Worm (Caenorhabditis elegans) whole organism, young adult: ENCODE results near the gene W04E12.3.

Experiments
- B0261.1 ChIP-seq: sonication (generic microtip); optimal IDR thresholded peaks from 2 replicates; lab custom pipeline; 2016; ENCODE audit warnings: mild to moderate bottlenecking, missing genetic modification characterization, moderate library complexity, missing compliant biosample characterization
- B0336.3 ChIP-seq: fragments of 200-800 bp; sonication (Bioruptor generic); IDR thresholded peaks from 2 replicates; pipeline ENCODE4 v1.3.6; 2022; ENCODE audit warnings: missing genetic modification characterization, missing compliant biosample characterization
- C06A6.2 ChIP-seq: fragments of 200-800 bp; sonication (Bioruptor generic); conservative IDR thresholded peaks from 2 replicates; pipeline ENCODE4 v1.3.6; 2022; ENCODE audit warnings: missing genetic modification characterization, missing compliant biosample characterization
- F49E8.2 ChIP-seq: sonication (generic microtip); optimal IDR thresholded peaks from 3 replicates; lab custom pipeline; 2017; ENCODE audit warnings: missing genetic modification characterization, mild to moderate bottlenecking, missing compliant biosample characterization, antibody characterized with exemption, moderate library complexity; ENCODE audit not compliant: insufficient read depth
- T07F8.4 ChIP-seq: sonication (generic microtip); optimal IDR thresholded peaks from 2 replicates; lab custom pipeline; 2016; ENCODE audit warnings: mild to moderate bottlenecking, missing genetic modification characterization, moderate library complexity, missing compliant biosample characterization
- Y95B8A.8 ChIP-seq: fragments of 200-800 bp; sonication (Bioruptor generic); IDR thresholded peaks from 2 replicates; pipeline ENCODE4 v1.3.6; 2022; ENCODE audit warnings: missing genetic modification reagents, missing genetic modification characterization, missing compliant biosample characterization
- aptf-2 ChIP-seq: fragments of 200-800 bp; sonication (Bioruptor generic); conservative IDR thresholded peaks from 2 replicates; pipeline ENCODE4 v1.3.6; 2022; ENCODE audit warnings: missing genetic modification reagents, missing genetic modification characterization, missing compliant biosample characterization
- attf-3 ChIP-seq: fragments of 200-800 bp; sonication (Bioruptor generic); conservative IDR thresholded peaks from 2 replicates; pipeline ENCODE4 v1.3.6; 2022; ENCODE audit warnings: missing genetic modification reagents, missing genetic modification characterization, missing compliant biosample characterization
- bed-1 ChIP-seq: fragments of 200-800 bp; sonication (Bioruptor generic); IDR thresholded peaks from 2 replicates; pipeline ENCODE4 v1.3.6; 2022; ENCODE audit warnings: missing genetic modification reagents, missing genetic modification characterization, missing compliant biosample characterization
- bed-2 ChIP-seq: fragments of 200-800 bp; sonication (Bioruptor generic); IDR thresholded peaks from 2 replicates; pipeline ENCODE4 v1.3.6; 2022; ENCODE audit warnings: missing genetic modification reagents, missing genetic modification characterization, missing compliant biosample characterization
- cebp-2 ChIP-seq: fragments of 200-800 bp; sonication (Bioruptor generic); IDR thresholded peaks from 2 replicates; pipeline ENCODE4 v1.3.6; 2022; ENCODE audit warnings: missing genetic modification characterization, missing compliant biosample characterization
- ceh-100 ChIP-seq: fragments of 200-800 bp; sonication (Bioruptor generic); IDR thresholded peaks from 2 replicates; pipeline ENCODE4 v1.3.6; 2022; ENCODE audit warnings: missing genetic modification reagents, missing genetic modification characterization, missing compliant biosample characterization
- die-1 ChIP-seq: sonication (generic microtip); optimal IDR thresholded peaks from 2 replicates; lab custom pipeline; 2016; ENCODE audit warnings: missing genotype, mild to moderate bottlenecking, missing genetic modification characterization, missing compliant biosample characterization
- dox-1 ChIP-seq: fragments of 200-800 bp; sonication (Bioruptor generic); IDR thresholded peaks from 2 replicates; pipeline ENCODE4 v1.3.6; 2022; ENCODE audit warnings: missing genetic modification reagents, missing genetic modification characterization, missing compliant biosample characterization
- egl-44 ChIP-seq: fragments of 200-800 bp; sonication (Bioruptor generic); IDR thresholded peaks from 2 replicates; pipeline ENCODE4 v1.3.6; 2022; ENCODE audit warnings: missing genetic modification reagents, missing genetic modification characterization, missing compliant biosample characterization
- egrh-3 ChIP-seq: fragments of 200-800 bp; sonication (Bioruptor generic); IDR thresholded peaks from 2 replicates; pipeline ENCODE4 v1.3.6; 2022; ENCODE audit warnings: missing genetic modification reagents, missing genetic modification characterization, missing compliant biosample characterization
- gei-17 ChIP-seq: fragments of 200-800 bp; sonication (Bioruptor generic); optimal IDR thresholded peaks from 2 replicates; lab custom pipeline; 2018; ENCODE audit warnings: mild to moderate bottlenecking, missing genetic modification characterization, missing compliant biosample characterization
- let-526 ChIP-seq: fragments of 200-800 bp; sonication (Bioruptor generic); IDR thresholded peaks from 2 replicates; pipeline ENCODE4 v1.3.6; 2022; ENCODE audit warnings: missing genetic modification reagents, missing genetic modification characterization, missing compliant biosample characterization
- lir-1 ChIP-seq: fragments of 200-800 bp; sonication (Bioruptor generic); conservative IDR thresholded peaks from 2 replicates; pipeline ENCODE4 v1.3.6; 2022; ENCODE audit warnings: missing genetic modification reagents, missing genetic modification characterization, missing compliant biosample characterization
- lsl-1 ChIP-seq: fragments of 200-800 bp; sonication (Bioruptor generic); optimal IDR thresholded peaks from 2 replicates; lab custom pipeline; 2018; ENCODE audit warnings: mild to moderate bottlenecking, missing genetic modification characterization, moderate library complexity, missing compliant biosample characterization
- mes-4 ChIP-seq: sonication (generic microtip); optimal IDR thresholded peaks from 2 replicates; lab custom pipeline; 2016; ENCODE audit warnings: missing genotype, missing genetic modification characterization, missing compliant biosample characterization
- nhr-120 ChIP-seq: fragments of 200-800 bp; sonication (Bioruptor generic); IDR thresholded peaks from 2 replicates; pipeline ENCODE4 v1.3.6; 2022; ENCODE audit warnings: missing genetic modification characterization, missing compliant biosample characterization
- nhr-80 ChIP-seq: sonication (generic microtip); optimal IDR thresholded peaks from 2 replicates; lab custom pipeline; 2016; ENCODE audit warnings: missing genetic modification characterization, missing compliant biosample characterization
- nhr-90 ChIP-seq: sonication (generic microtip); optimal IDR thresholded peaks from 2 replicates; lab custom pipeline; 2016; ENCODE audit warnings: missing genotype, mild to moderate bottlenecking, missing genetic modification characterization, missing compliant biosample characterization
- pbrm-1 ChIP-seq: fragments of 200-800 bp; sonication (Bioruptor generic); IDR thresholded peaks from 2 replicates; pipeline ENCODE4 v1.3.6; 2022; ENCODE audit warnings: missing genetic modification reagents, missing genetic modification characterization, missing compliant biosample characterization
- rpc-1 ChIP-seq, 2 experiments: fragments of 150-350 bp in 1 of 2; sonication (generic microtip) in 1 of 2; optimal IDR thresholded peaks; 2 replicates each; lab custom pipeline; 2014 to 2018; ENCODE audit warnings: missing biosample characterization in 1 of 2, missing genetic modification characterization in 1 of 2, missing genetic modification reagents in 1 of 2, missing genotype in 1 of 2
- snpc-3.4 ChIP-seq: sonication (generic microtip); optimal IDR thresholded peaks from 2 replicates; lab custom pipeline; 2017; ENCODE audit warnings: missing genetic modification characterization, mild to moderate bottlenecking, missing compliant biosample characterization, antibody characterized with exemption, moderate library complexity, missing genotype, missing genetic modification reagents
- unc-130 ChIP-seq: sonication (generic microtip); optimal IDR thresholded peaks from 2 replicates; lab custom pipeline; 2016; ENCODE audit warnings: missing genetic modification reagents, missing genetic modification characterization, missing compliant biosample characterization
- unc-62 ChIP-seq: fragments of 150-350 bp; optimal IDR thresholded peaks from 2 replicates; lab custom pipeline; 2014; ENCODE audit warnings: missing biosample characterization, missing genetic modification reagents, missing genetic modification characterization
- zfh-2 ChIP-seq: fragments of 200-800 bp; sonication (Bioruptor generic); conservative IDR thresholded peaks from 2 replicates; pipeline ENCODE4 v1.3.6; 2022; ENCODE audit warnings: missing genetic modification reagents, missing genetic modification characterization, missing compliant biosample characterization
- ztf-25 ChIP-seq: fragments of 200-800 bp; sonication (Bioruptor generic); IDR thresholded peaks from 2 replicates; pipeline ENCODE4 v1.3.6; 2022; ENCODE audit warnings: missing genetic modification reagents, missing genetic modification characterization, missing compliant biosample characterization
- ztf-28 ChIP-seq: fragments of 200-800 bp; sonication (Bioruptor generic); IDR thresholded peaks from 2 replicates; pipeline ENCODE4 v1.3.6; 2022; ENCODE audit warnings: missing genetic modification reagents, missing genetic modification characterization, missing compliant biosample characterization
- ztf-6 ChIP-seq: fragments of 200-800 bp; sonication (Bioruptor generic); IDR thresholded peaks from 2 replicates; pipeline ENCODE4 v1.3.6; 2022; ENCODE audit warnings: missing genetic modification reagents, missing genetic modification characterization, missing compliant biosample characterization

W04E12.3 gene

ce11 chrV:19745852-19746251 lies 4.1 kb downstream of the W04E12.3 start, which contains the start of gene W04E12.5:
W04E12.5 (plus strand) TSS chrV:19746152.
- TF ChIP-seq snpc-3.4 (tag; lab: Kevin White, UChicago) (no peak), rpc-1 (optimal IDR thresholded peaks at IDR 0.05; lab: Kevin White, UChicago) (no peak), rpc-1 (tag; optimal IDR thresholded peaks at IDR 0.05; lab: Kevin White, UChicago) (no peak), unc-130 (GFP tag; lab: Kevin White, UChicago) (no peak)
- TF ChIP-seq, all 124 proteins: peak for 0

ce11 chrV:19747144-19747543 lies 5.4 kb downstream of the W04E12.3 start:
- TF ChIP-seq cebp-2 (no peak), ztf-28 (GFP tag; lab: Robert Waterston, UW) (no peak), gei-17 (GFP tag; lab: Kevin White, UChicago) (no peak), C06A6.2 (no peak), B0261.1 (tag; lab: Kevin White, UChicago) (no peak), lir-1 (no peak), ceh-100 (GFP tag; lab: Robert Waterston, UW) (no peak), let-526 (no peak), attf-3 (GFP tag; lab: Robert Waterston, UW) (no peak), bed-1 (GFP tag; lab: Robert Waterston, UW) (no peak), egl-44 (GFP tag; lab: Robert Waterston, UW) (no peak), lsl-1 (GFP tag; lab: Kevin White, UChicago) (no peak), mes-4 (tag; lab: Kevin White, UChicago) (no peak), T07F8.4 (tag; lab: Kevin White, UChicago) (no peak), nhr-120 (GFP tag; lab: Robert Waterston, UW) (no peak), egrh-3 (no peak; the same call in 1 of the 2 replicates), unc-62 (no peak), nhr-90 (tag; lab: Kevin White, UChicago) (no peak), die-1 (no peak), B0336.3 (GFP tag; lab: Robert Waterston, UW) (no peak)

- TF ChIP-seq aptf-2 (GFP tag; lab: Robert Waterston, UW) (no peak), nhr-80 (tag; lab: Kevin White, UChicago) (peak; percentile 72), egl-44 (GFP tag; lab: Robert Waterston, UW) (no peak), nhr-90 (tag; lab: Kevin White, UChicago) (no peak), ztf-25 (GFP tag; lab: Robert Waterston, UW) (no peak)
These were observed 9.4 kb downstream of the W04E12.3 start, which contains the start of gene clec-49 for ce11 chrV:19751124-19751523. clec-49 (minus strand) TSS chrV:19751226.

- no peak for TF ChIP-seq dox-1
- peak; percentile 71; the same call in 1 of the 2 replicates for TF ChIP-seq zfh-2
- TF ChIP-seq, all 124 proteins: peak for 1
These were observed 11.1 kb downstream of the W04E12.3 start for ce11 chrV:19752879-19753278.

- TF ChIP-seq pbrm-1 (GFP tag; lab: Robert Waterston, UW) = no peak
- TF ChIP-seq unc-62 = no peak
- no peak for TF ChIP-seq bed-2 (GFP tag; lab: Robert Waterston, UW)
- no peak for TF ChIP-seq F49E8.2 (tag; lab: Kevin White, UChicago)
- peak; percentile 32 for TF ChIP-seq nhr-80 (tag; lab: Kevin White, UChicago)
- no peak for TF ChIP-seq Y95B8A.8 (GFP tag; lab: Robert Waterston, UW)
- no peak for TF ChIP-seq die-1
- TF ChIP-seq ztf-6 (GFP tag; lab: Robert Waterston, UW) = no peak
These were observed 12.6 kb downstream of the W04E12.3 start for ce11 chrV:19754331-19754730.
